Worm (Caenorhabditis elegans): ENCODE measurements around the gene Y53G8B.2.

Gene Y53G8B.2

DNA sequence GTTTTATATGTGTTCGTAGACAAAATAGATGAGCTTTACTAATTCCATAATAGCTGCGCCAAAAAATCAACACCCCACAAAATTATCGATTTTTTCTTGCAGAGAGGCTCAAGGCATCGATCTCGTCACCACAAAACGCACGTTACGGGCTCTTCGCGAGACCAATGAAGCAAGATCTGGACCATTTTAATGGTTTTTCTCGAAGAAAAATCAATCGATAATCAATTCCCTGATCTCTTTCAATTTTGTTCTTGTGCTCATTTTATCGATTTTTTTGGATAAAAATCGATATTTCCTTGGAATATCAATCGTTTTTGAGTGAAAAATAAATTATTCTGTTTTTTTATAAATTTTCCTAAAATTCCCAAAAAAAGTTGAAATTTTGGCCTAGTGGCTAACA, 3.6 kb downstream of the Y53G8B.2 start:
- no peak for TF ChIP-seq ets-4 (GFP tag; optimal IDR thresholded peaks at IDR 0.05)
- TF ChIP-seq nhr-179 (tag; optimal IDR thresholded peaks at IDR 0.05): no peak
- TF ChIP-seq gei-17 (GFP tag; optimal IDR thresholded peaks at IDR 0.05): no peak
- TF ChIP-seq dpl-1 (GFP tag; optimal IDR thresholded peaks at IDR 0.05): no peak
- TF ChIP-seq dpff-1 (tag; optimal IDR thresholded peaks at IDR 0.05): no peak
- TF ChIP-seq T07F8.4 (tag; optimal IDR thresholded peaks at IDR 0.05): no peak
- no peak for TF ChIP-seq F10E7.11 (tag; optimal IDR thresholded peaks at IDR 0.05)
- TF ChIP-seq somi-1 (GFP tag; optimal IDR thresholded peaks at IDR 0.05): no peak
- no peak for TF ChIP-seq let-526 (GFP tag; IDR thresholded peaks at IDR 0.05)
- TF ChIP-seq lag-1 (GFP tag; IDR thresholded peaks at IDR 0.05): no peak
- no peak for TF ChIP-seq ekl-4 (GFP tag; IDR thresholded peaks at IDR 0.05)
- no peak for TF ChIP-seq ztf-26 (tag; optimal IDR thresholded peaks at IDR 0.05)
- no peak for TF ChIP-seq nfya-1 (tag; optimal IDR thresholded peaks at IDR 0.05; ENCODE audit: borderline replicate concordance, insufficient read depth)
- no peak for TF ChIP-seq F57C9.4 (tag; optimal IDR thresholded peaks at IDR 0.05)
- TF ChIP-seq cebp-2 (GFP tag; IDR thresholded peaks at IDR 0.05): no peak

DNA sequence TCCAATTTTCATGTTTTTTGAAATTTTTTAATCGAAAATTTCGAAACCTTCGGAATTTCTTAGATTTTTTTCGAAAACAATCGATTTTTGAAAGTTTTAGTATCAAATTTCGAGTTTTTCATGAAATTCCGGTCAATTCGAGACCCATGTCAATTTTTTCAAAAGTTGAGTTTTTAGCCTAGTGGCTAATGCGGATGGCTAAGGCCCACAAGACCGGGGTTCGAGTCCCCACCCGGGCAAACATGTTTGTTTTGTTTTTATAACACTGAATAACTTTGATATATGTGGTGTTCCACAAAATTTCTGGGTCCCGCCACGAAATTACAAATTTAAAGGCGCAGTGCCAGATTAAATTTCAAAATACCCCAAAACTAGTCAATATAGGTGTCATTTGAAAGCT, 4.3 kb downstream of the Y53G8B.2 start:
- TF ChIP-seq F10E7.11 (tag; optimal IDR thresholded peaks at IDR 0.05) (no peak), rpc-1 (optimal IDR thresholded peaks at IDR 0.05) (peak; percentile 35), rpc-1 (tag; optimal IDR thresholded peaks at IDR 0.05) (peak; percentile 68), rec-8 (tag; optimal IDR thresholded peaks at IDR 0.05) (no peak), nhr-27 (tag; optimal IDR thresholded peaks at IDR 0.05) (no peak), pha-4 (tag; optimal IDR thresholded peaks at IDR 0.05) (no peak), dox-1 (GFP tag; IDR thresholded peaks at IDR 0.05) (no peak), ekl-4 (GFP tag; IDR thresholded peaks at IDR 0.05) (no peak), dpff-1 (tag; optimal IDR thresholded peaks at IDR 0.05) (no peak), cebp-2 (GFP tag; IDR thresholded peaks at IDR 0.05) (no peak), D2030.7 (GFP tag; IDR thresholded peaks at IDR 0.05) (0 out of 2 replicates have a peak, but pooled peaks have one; percentile 17), somi-1 (GFP tag; optimal IDR thresholded peaks at IDR 0.05) (no peak), hrde-1 (tag; optimal IDR thresholded peaks at IDR 0.05; ENCODE audit: borderline replicate concordance) (no peak), sptf-2 (GFP tag; optimal IDR thresholded peaks at IDR 0.05) (no peak), tbp1 (GFP tag; optimal IDR thresholded peaks at IDR 0.05) (peak; percentile 77), efl-1 (GFP tag; optimal IDR thresholded peaks at IDR 0.05) (no peak), B0261.1 (tag; optimal IDR thresholded peaks at IDR 0.05) (peak; percentile 53), attf-3 (GFP tag; conservative IDR thresholded peaks at IDR 0.05) (no peak), madf-6 (GFP tag; IDR thresholded peaks at IDR 0.05) (no peak), mcd-1 (GFP tag; IDR thresholded peaks at IDR 0.05) (no peak), repo-1 (tag; optimal IDR thresholded peaks at IDR 0.05) (no peak), ets-4 (GFP tag; optimal IDR thresholded peaks at IDR 0.05) (no peak), lin-40 (tag; optimal IDR thresholded peaks at IDR 0.05) (no peak), nhr-179 (tag; optimal IDR thresholded peaks at IDR 0.05) (no peak)

DNA sequence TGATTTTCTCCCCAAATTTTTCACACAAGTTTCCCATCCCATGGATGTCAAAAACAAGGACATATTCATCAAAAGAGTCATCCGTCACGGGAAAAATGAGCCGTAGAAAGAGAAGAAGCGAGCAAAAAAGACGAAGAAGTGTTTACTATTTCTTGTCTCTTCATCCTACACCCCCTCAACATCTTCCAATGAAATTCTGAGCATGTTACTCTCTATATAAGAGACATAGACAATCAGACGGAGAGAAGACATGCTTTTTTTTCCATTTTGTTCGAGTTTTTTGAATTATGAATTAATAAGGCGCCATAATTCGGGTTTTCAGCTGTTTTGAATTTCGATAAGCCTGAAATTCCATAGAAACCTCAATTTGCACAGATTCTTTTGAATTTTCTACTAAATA, 7.7 kb downstream of the Y53G8B.2 start:
- no peak for TF ChIP-seq ztf-18 (tag; optimal IDR thresholded peaks at IDR 0.05)
- TF ChIP-seq hmg-1.2 (GFP tag; IDR thresholded peaks at IDR 0.05): peak; percentile 7; the same call in 1 of the 2 replicates
- no peak for TF ChIP-seq dpff-1 (tag; optimal IDR thresholded peaks at IDR 0.05)

DNA sequence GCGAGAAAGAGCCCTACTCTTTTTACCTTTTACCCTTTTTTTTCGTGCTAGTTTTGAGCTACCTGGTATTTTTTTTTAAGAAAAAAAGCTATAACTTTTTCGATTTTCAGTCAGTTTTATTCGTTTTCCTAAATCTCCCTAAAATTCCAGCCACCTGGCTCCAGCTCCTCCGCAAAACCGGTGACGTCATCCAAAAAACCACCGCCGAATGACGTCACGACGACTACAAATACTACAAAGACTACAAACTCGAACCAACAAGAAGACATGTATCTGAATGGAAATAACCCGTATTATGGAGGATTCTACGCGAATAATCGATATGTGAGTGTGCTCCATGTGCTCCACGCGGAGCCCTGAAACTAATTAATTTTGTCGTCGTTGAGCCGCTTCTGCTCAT, 9.1 kb downstream of the Y53G8B.2 start:
- TF ChIP-seq nhr-80 (tag; optimal IDR thresholded peaks at IDR 0.05): no peak
- TF ChIP-seq F57A8.1 (GFP tag; optimal IDR thresholded peaks at IDR 0.05): no peak
- no peak for TF ChIP-seq ceh-27 (GFP tag; optimal IDR thresholded peaks at IDR 0.05)
- no peak for TF ChIP-seq hlh-12 (tag; optimal IDR thresholded peaks at IDR 0.05)
- no peak for TF ChIP-seq repo-1 (tag; optimal IDR thresholded peaks at IDR 0.05)
- TF ChIP-seq chd-7 (tag; optimal IDR thresholded peaks at IDR 0.05): no peak
- TF ChIP-seq ceh-100 (GFP tag; IDR thresholded peaks at IDR 0.05): no peak
- no peak for TF ChIP-seq hlh-26 (GFP tag; conservative IDR thresholded peaks at IDR 0.05)
- TF ChIP-seq ccch-3 (GFP tag; optimal IDR thresholded peaks at IDR 0.05): no peak
- no peak for TF ChIP-seq snpc-4 (GFP tag; optimal IDR thresholded peaks at IDR 0.05)
- TF ChIP-seq snpc-4 (tag; optimal IDR thresholded peaks at IDR 0.05): no peak
- TF ChIP-seq cebp-2 (GFP tag; IDR thresholded peaks at IDR 0.05): no peak
- no peak for TF ChIP-seq mcd-1 (GFP tag; IDR thresholded peaks at IDR 0.05)
- TF ChIP-seq ets-4 (GFP tag; optimal IDR thresholded peaks at IDR 0.05): no peak
- no peak for TF ChIP-seq B0035.1 (tag; optimal IDR thresholded peaks at IDR 0.05)
- TF ChIP-seq gei-17 (GFP tag; optimal IDR thresholded peaks at IDR 0.05): no peak
- no peak for TF ChIP-seq tbx-9 (tag; optimal IDR thresholded peaks at IDR 0.05; ENCODE audit: borderline replicate concordance)

All from whole organism, young adult.